Worm (Caenorhabditis elegans) whole organism, L2 larva: ENCODE results near the gene R12B2.6.

ENCODE experiments used
- ama-1 ChIP-seq: fragments of 150-350 bp; optimal IDR thresholded peaks from 2 replicates; lab custom pipeline; 2018; ENCODE audit warnings: inconsistent platforms
- lin-13 ChIP-seq: fragments of 150-350 bp; optimal IDR thresholded peaks from 2 replicates; lab custom pipeline; 2014; ENCODE audit warnings: missing biosample characterization, missing genetic modification reagents, missing genetic modification characterization
- lin-39 ChIP-seq: fragments of 150-350 bp; optimal IDR thresholded peaks from 2 replicates; lab custom pipeline; 2014; ENCODE audit warnings: missing biosample characterization, missing genetic modification reagents, missing genetic modification characterization
- unc-39 ChIP-seq: fragments of 150-350 bp; optimal IDR thresholded peaks from 2 replicates; lab custom pipeline; 2014; ENCODE audit warnings: missing biosample characterization, missing genetic modification characterization

- TF ChIP-seq unc-39 (tag; lab: Kevin White, UChicago) (no peak), lin-39 (no peak), lin-13 (GFP tag; lab: Kevin White, UChicago) (no peak), ama-1 (lab: Kevin White, UChicago) (no peak)
Observed at ce11 chrIII:5863774-5864173, 29.8 kb upstream of the R12B2.6 start, which contains the start of gene dnpp-1.
